Fruit fly (Drosophila melanogaster): ENCODE measurements around the gene CG1792.

dm6 chr3R:31662757-31663156 lies 46.7 kb downstream of the CG1792 start:
- no peak for TF ChIP-seq CG8478 (optimal IDR thresholded peaks at IDR 0.05)
- TF ChIP-seq CTCF (optimal IDR thresholded peaks at IDR 0.05) = no peak
